Worm (Caenorhabditis elegans): Measurements from ENCODE around the gene oef-1.

oef-1 gene

ce11 chrIV:7580062-7580614, 31.9 kb downstream of the oef-1 start, which contains the start of the genes cec-5 and nol-10 (continued):
- TF ChIP-seq dpl-1 (GFP tag; optimal IDR thresholded peaks at IDR 0.05) (peak; percentile 67 to 80 (median 74)), nhr-77 (tag; optimal IDR thresholded peaks at IDR 0.05) (peak; percentile 66), egl-27 (tag; optimal IDR thresholded peaks at IDR 0.05) (peak in 1 of 2 experiments; percentile 33), fkh-8 (tag; optimal IDR thresholded peaks at IDR 0.05) (peak; percentile 71), dsc-1 (tag; optimal IDR thresholded peaks at IDR 0.05) (peak; percentile 43), elt-2 (tag; optimal IDR thresholded peaks at IDR 0.05) (peak; percentile 48), mab-9 (GFP tag; IDR thresholded peaks at IDR 0.05) (no peak), unc-130 (tag; optimal IDR thresholded peaks at IDR 0.05) (peak; percentile 72)

ce11 chrIV:7585273-7585882, 37.2 kb downstream of the oef-1 start:
- TF ChIP-seq lin-14 (GFP tag; optimal IDR thresholded peaks at IDR 0.05): peak; percentile 58
- TF ChIP-seq blmp-1 (tag; optimal IDR thresholded peaks at IDR 0.05): no peak
- peak in 2 of 3 experiments; percentile 15 to 40 for TF ChIP-seq ceh-82 (tag; optimal IDR thresholded peaks at IDR 0.05)

DNA sequence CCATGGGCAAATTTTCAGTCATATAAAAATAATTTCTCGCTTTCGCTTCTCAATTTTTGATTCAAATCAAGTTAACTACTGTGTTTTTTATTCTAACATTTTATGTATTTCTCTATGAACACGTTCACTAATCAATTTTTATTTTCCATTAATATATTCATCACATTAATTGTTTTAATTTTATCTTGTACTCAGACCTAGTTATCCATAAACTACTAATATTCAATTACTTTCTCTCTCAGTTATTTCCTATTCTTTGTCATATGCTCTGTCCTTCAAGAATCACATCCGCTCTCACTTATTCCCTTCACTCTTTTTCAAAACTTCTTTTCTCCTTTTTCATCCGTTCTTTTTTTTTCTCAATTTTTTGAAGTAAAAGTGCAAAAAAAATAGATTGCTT, 38.8 kb downstream of the oef-1 start:
- TF ChIP-seq fkh-10 (GFP tag; optimal IDR thresholded peaks at IDR 0.05) (peak; percentile 79), lin-14 (GFP tag; optimal IDR thresholded peaks at IDR 0.05) (peak; percentile 11), dpl-1 (GFP tag; optimal IDR thresholded peaks at IDR 0.05) (no peak), nhr-47 (tag; optimal IDR thresholded peaks at IDR 0.05) (no peak)

ce11 chrIV:7588631-7589030, 40.4 kb downstream of the oef-1 start, which contains the start of gene cla-1:
Gene cla-1, plus strand, starts transcription at chrIV:7588931.
- TF ChIP-seq egl-13 (tag; optimal IDR thresholded peaks at IDR 0.05) (no peak), lin-14 (GFP tag; optimal IDR thresholded peaks at IDR 0.05) (peak; percentile 33)
